Worm (Caenorhabditis elegans) whole organism, late embryonic: ENCODE measurements around the gene F21C10.13.
A peak's percentile ranks its signal among the peaks of the same experiment; 100 is the strongest.

Source experiments
- C38D4.7 ChIP-seq: fragments of 200-800 bp; sonication (Bioruptor generic); optimal IDR thresholded peaks from 2 replicates; lab custom pipeline; 2018; ENCODE audit warnings: mild to moderate bottlenecking, missing genetic modification characterization, moderate library complexity, missing compliant biosample characterization
- K02D7.2 ChIP-seq: sonication (generic microtip); optimal IDR thresholded peaks from 2 replicates; lab custom pipeline; 2017; ENCODE audit warnings: mild to moderate bottlenecking, missing genetic modification characterization, missing compliant biosample characterization
- ahr-1 ChIP-seq: sonication (generic microtip); optimal IDR thresholded peaks from 2 replicates; lab custom pipeline; 2016; ENCODE audit warnings: missing genetic modification characterization, missing compliant biosample characterization
- ceh-14 ChIP-seq: sonication (generic microtip); optimal IDR thresholded peaks from 2 replicates; lab custom pipeline; 2016; ENCODE audit warnings: missing genotype, missing genetic modification characterization, missing compliant biosample characterization
- ceh-18 ChIP-seq: sonication (generic microtip); optimal IDR thresholded peaks from 2 replicates; lab custom pipeline; 2016; ENCODE audit warnings: missing genetic modification characterization, missing compliant biosample characterization
- ceh-22 ChIP-seq: sonication (generic microtip); optimal IDR thresholded peaks from 2 replicates; lab custom pipeline; 2017; ENCODE audit warnings: missing biosample characterization, missing genetic modification characterization
- ceh-30 ChIP-seq: fragments of 150-350 bp; optimal IDR thresholded peaks from 2 replicates; lab custom pipeline; 2014; ENCODE audit warnings: missing biosample characterization, missing genetic modification characterization
- ceh-31 ChIP-seq: sonication (generic microtip); optimal IDR thresholded peaks from 2 replicates; lab custom pipeline; 2016; ENCODE audit warnings: missing genetic modification characterization, missing compliant biosample characterization
- ceh-34 ChIP-seq: sonication (generic microtip); optimal IDR thresholded peaks from 2 replicates; lab custom pipeline; 2016; ENCODE audit warnings: mild to moderate bottlenecking, missing genetic modification characterization, missing compliant biosample characterization
- ceh-45 ChIP-seq: fragments of 200-800 bp; sonication (Bioruptor generic); IDR thresholded peaks from 2 replicates; pipeline ENCODE4 v1.3.6; 2022; ENCODE audit warnings: missing genetic modification reagents, missing genetic modification characterization, missing compliant biosample characterization
- ceh-48 ChIP-seq: sonication (generic microtip); optimal IDR thresholded peaks from 2 replicates; lab custom pipeline; 2016; ENCODE audit warnings: missing genetic modification characterization, inconsistent platforms, missing compliant biosample characterization
- ceh-9 ChIP-seq: sonication (generic microtip); optimal IDR thresholded peaks from 2 replicates; lab custom pipeline; 2016; ENCODE audit warnings: mild to moderate bottlenecking, missing genetic modification characterization, inconsistent platforms, missing compliant biosample characterization
- dmd-4 ChIP-seq: sonication (generic microtip); optimal IDR thresholded peaks from 2 replicates; lab custom pipeline; 2016; ENCODE audit warnings: borderline replicate concordance, missing genetic modification characterization, missing compliant biosample characterization
- dve-1 ChIP-seq: sonication (generic microtip); optimal IDR thresholded peaks from 2 replicates; lab custom pipeline; 2017; ENCODE audit warnings: antibody characterized with exemption, mild to moderate bottlenecking, missing genetic modification characterization, missing compliant biosample characterization
- elt-2 ChIP-seq: sonication (generic microtip); optimal IDR thresholded peaks from 2 replicates; lab custom pipeline; 2016; ENCODE audit warnings: missing genetic modification reagents, missing genetic modification characterization, missing compliant biosample characterization
- eyg-1 ChIP-seq: sonication (generic microtip); optimal IDR thresholded peaks from 2 replicates; lab custom pipeline; 2016; ENCODE audit warnings: missing genotype, missing genetic modification characterization, missing compliant biosample characterization
- fax-1 ChIP-seq: sonication (generic microtip); optimal IDR thresholded peaks from 2 replicates; lab custom pipeline; 2016; ENCODE audit warnings: missing genotype, missing genetic modification characterization, missing compliant biosample characterization
- fkh-6 ChIP-seq: sonication (generic microtip); optimal IDR thresholded peaks from 2 replicates; lab custom pipeline; 2016; ENCODE audit warnings: missing genetic modification characterization, missing compliant biosample characterization
- hlh-13 ChIP-seq: fragments of 200-800 bp; sonication (Bioruptor generic); optimal IDR thresholded peaks from 2 replicates; lab custom pipeline; 2018; ENCODE audit warnings: mild to moderate bottlenecking, missing genetic modification characterization, missing compliant biosample characterization
- hlh-30 ChIP-seq: sonication (generic microtip); optimal IDR thresholded peaks from 2 replicates; lab custom pipeline; 2017; ENCODE audit warnings: antibody characterized with exemption, missing genetic modification characterization, missing compliant biosample characterization; ENCODE audit not compliant: insufficient read depth
- hlh-6 ChIP-seq: sonication (generic microtip); optimal IDR thresholded peaks from 2 replicates; lab custom pipeline; 2016; ENCODE audit warnings: missing genotype, missing genetic modification characterization, missing compliant biosample characterization
- lin-11 ChIP-seq: fragments of 200-800 bp; sonication (Bioruptor generic); optimal IDR thresholded peaks from 2 replicates; lab custom pipeline; 2018; ENCODE audit warnings: mild to moderate bottlenecking, missing genetic modification characterization, missing compliant biosample characterization
- nhr-11 ChIP-seq: fragments of 150-350 bp; optimal IDR thresholded peaks from 2 replicates; lab custom pipeline; 2014; ENCODE audit warnings: missing biosample characterization, missing genetic modification characterization
- nhr-232 ChIP-seq: sonication (generic microtip); optimal IDR thresholded peaks from 2 replicates; lab custom pipeline; 2016; ENCODE audit warnings: missing genetic modification characterization, missing compliant biosample characterization
- odd-2 ChIP-seq: sonication (generic microtip); optimal IDR thresholded peaks from 2 replicates; lab custom pipeline; 2017; ENCODE audit warnings: antibody characterized with exemption, mild to moderate bottlenecking, missing genetic modification characterization, missing compliant biosample characterization
- pat-9 ChIP-seq: fragments of 200-800 bp; sonication (Bioruptor generic); optimal IDR thresholded peaks from 2 replicates; lab custom pipeline; 2018; ENCODE audit warnings: mild to moderate bottlenecking, missing genetic modification characterization, moderate library complexity, missing compliant biosample characterization
- pha-4 ChIP-seq: fragments of 150-350 bp; optimal IDR thresholded peaks from 2 replicates; lab custom pipeline; 2018; ENCODE audit warnings: missing biosample characterization, missing genetic modification reagents, missing genetic modification characterization
- pros-1 ChIP-seq: fragments of 150-350 bp; optimal IDR thresholded peaks from 2 replicates; lab custom pipeline; 2014; ENCODE audit warnings: missing biosample characterization, missing genetic modification reagents, missing genetic modification characterization
- ref-2 ChIP-seq: sonication (generic microtip); optimal IDR thresholded peaks from 2 replicates; lab custom pipeline; 2016; ENCODE audit warnings: missing genetic modification characterization, missing compliant biosample characterization
- rnt-1 ChIP-seq: sonication (generic microtip); optimal IDR thresholded peaks from 2 replicates; lab custom pipeline; 2016; ENCODE audit warnings: missing genetic modification characterization, missing compliant biosample characterization
- sox-2 ChIP-seq: fragments of 200-800 bp; sonication (Bioruptor generic); IDR thresholded peaks from 2 replicates; pipeline ENCODE4 v1.3.6; 2022; ENCODE audit warnings: missing genetic modification reagents, missing genetic modification characterization, missing compliant biosample characterization
- syd-9 ChIP-seq: sonication (generic microtip); optimal IDR thresholded peaks from 2 replicates; lab custom pipeline; 2016; ENCODE audit warnings: mild to moderate bottlenecking, missing genetic modification characterization, moderate library complexity, missing compliant biosample characterization
- tbx-7 ChIP-seq: sonication (generic microtip); optimal IDR thresholded peaks from 2 replicates; lab custom pipeline; 2016; ENCODE audit warnings: missing genotype, missing genetic modification characterization, missing compliant biosample characterization
- ttx-3 ChIP-seq: sonication (generic microtip); optimal IDR thresholded peaks from 2 replicates; lab custom pipeline; 2016; ENCODE audit warnings: missing genetic modification reagents, missing genetic modification characterization, missing compliant biosample characterization
- unc-42 ChIP-seq: sonication (generic microtip); optimal IDR thresholded peaks from 2 replicates; lab custom pipeline; 2016; ENCODE audit warnings: missing genotype, missing genetic modification characterization, missing compliant biosample characterization
- unc-55 ChIP-seq: sonication (generic microtip); optimal IDR thresholded peaks from 2 replicates; lab custom pipeline; 2017; ENCODE audit warnings: missing biosample characterization, missing genetic modification reagents, missing genetic modification characterization
- unc-86 ChIP-seq: sonication (generic microtip); optimal IDR thresholded peaks from 2 replicates; lab custom pipeline; 2016; ENCODE audit warnings: missing genetic modification characterization, missing compliant biosample characterization
- ztf-16 ChIP-seq: sonication (generic microtip); optimal IDR thresholded peaks from 2 replicates; lab custom pipeline; 2017; ENCODE audit warnings: missing genetic modification characterization, missing compliant biosample characterization

F21C10.13 gene

ce11 chrV:9143896-9144295 lies 21.8 kb downstream of the F21C10.13 start:
- TF ChIP-seq ref-2 (tag; lab: Kevin White, UChicago) (no peak), pha-4 (no peak), sox-2 (no peak), ceh-9 (tag; lab: Kevin White, UChicago) (no peak), ahr-1 (tag; lab: Kevin White, UChicago) (no peak), unc-55 (no peak), ceh-22 (no peak), ceh-14 (no peak), dve-1 (no peak), ceh-30 (tag; lab: Kevin White, UChicago) (no peak), tbx-7 (tag; lab: Kevin White, UChicago) (no peak), hlh-30 (tag; lab: Kevin White, UChicago) (no peak), eyg-1 (no peak), ceh-34 (tag; lab: Kevin White, UChicago) (no peak), fax-1 (tag; lab: Kevin White, UChicago) (no peak)

- no peak for TF ChIP-seq pat-9 (tag; lab: Kevin White, UChicago)
- TF ChIP-seq elt-2 (tag; lab: Kevin White, UChicago): peak; percentile 19
- TF ChIP-seq C38D4.7 (GFP tag; lab: Kevin White, UChicago): no peak
These were observed 24.1 kb downstream of the F21C10.13 start for ce11 chrV:9146196-9146595.

ce11 chrV:9146849-9147557 lies 24.9 kb downstream of the F21C10.13 start, which contains the start of gene spl-2:
Gene spl-2 (minus strand): TSS chrV:9146899.
- TF ChIP-seq elt-2 (tag; lab: Kevin White, UChicago): peak; percentile 22
- no peak for TF ChIP-seq ceh-31 (tag; lab: Kevin White, UChicago)
- TF ChIP-seq, all 69 proteins: peak for 1

ce11 chrV:9148151-9148550 lies 26.0 kb downstream of the F21C10.13 start:
- TF ChIP-seq lin-11 (tag; lab: Kevin White, UChicago) (no peak), unc-42 (tag; lab: Kevin White, UChicago) (no peak), fax-1 (tag; lab: Kevin White, UChicago) (no peak), hlh-30 (tag; lab: Kevin White, UChicago) (no peak), nhr-232 (tag; lab: Kevin White, UChicago) (no peak)

ce11 chrV:9152339-9152738 lies 30.2 kb downstream of the F21C10.13 start:
- TF ChIP-seq ztf-16 (tag; lab: Kevin White, UChicago) (no peak), rnt-1 (tag; lab: Kevin White, UChicago) (no peak), ttx-3 (tag; lab: Kevin White, UChicago) (no peak), odd-2 (tag; lab: Kevin White, UChicago) (no peak), K02D7.2 (tag; lab: Kevin White, UChicago) (no peak), dmd-4 (tag; lab: Kevin White, UChicago) (no peak), hlh-6 (no peak), hlh-30 (tag; lab: Kevin White, UChicago) (no peak), ceh-18 (no peak), fkh-6 (tag; lab: Kevin White, UChicago) (no peak), elt-2 (tag; lab: Kevin White, UChicago) (no peak), tbx-7 (tag; lab: Kevin White, UChicago) (no peak), syd-9 (tag; lab: Kevin White, UChicago) (no peak), ceh-48 (no peak), ceh-45 (no peak), pros-1 (tag; lab: Kevin White, UChicago) (no peak), nhr-11 (tag; lab: Kevin White, UChicago) (no peak), unc-86 (tag; lab: Kevin White, UChicago) (no peak), hlh-13 (GFP tag; lab: Kevin White, UChicago) (no peak), C38D4.7 (GFP tag; lab: Kevin White, UChicago) (no peak)
